Worm (Caenorhabditis elegans) whole organism, mixed stage, embryonic: ENCODE data around the gene cwc-15.

Experiments used
- ces-1 ChIP-seq: fragments of 150-350 bp; optimal IDR thresholded peaks from 2 replicates; lab custom pipeline; 2014; ENCODE audit warnings: missing biosample characterization, missing genetic modification reagents, missing genetic modification characterization
- mep-1 ChIP-seq: fragments of 150-350 bp; optimal IDR thresholded peaks from 2 replicates; lab custom pipeline; 2017; ENCODE audit warnings: missing biosample characterization, missing genetic modification reagents, missing genetic modification characterization, inconsistent platforms
- pha-4 ChIP-seq: fragments of 150-350 bp; optimal IDR thresholded peaks from 2 replicates; lab custom pipeline; 2018; ENCODE audit warnings: missing biosample characterization, missing genetic modification reagents, missing genetic modification characterization
- snpc-4 ChIP-seq: fragments of 150-350 bp; optimal IDR thresholded peaks from 2 replicates; lab custom pipeline; 2014; ENCODE audit warnings: missing biosample characterization, missing genetic modification characterization
- unc-62 ChIP-seq: fragments of 150-350 bp; optimal IDR thresholded peaks from 2 replicates; lab custom pipeline; 2014; ENCODE audit warnings: missing biosample characterization, missing genetic modification reagents, missing genetic modification characterization
- ztf-11 ChIP-seq: fragments of 150-350 bp; optimal IDR thresholded peaks from 2 replicates; lab custom pipeline; 2014; ENCODE audit warnings: missing biosample characterization, missing genetic modification characterization

- TF ChIP-seq pha-4 (tag; lab: Kevin White, UChicago) (no peak), ces-1 (GFP tag; lab: Kevin White, UChicago) (no peak), snpc-4 (no peak), mep-1 (tag; lab: Kevin White, UChicago) (no peak), ztf-11 (tag; lab: Kevin White, UChicago) (no peak), unc-62 (no peak)
Observed at ce11 chrV:16016977-16017376, 6.2 kb upstream of the cwc-15 start.
